Worm (Caenorhabditis elegans): ENCODE measurements around the gene T12B5.15.
A peak's percentile ranks its signal among the peaks of the same experiment; 100 is the strongest.

Gene T12B5.15

ce11 chrIII:981960-982359 lies 27.5 kb upstream of the T12B5.15 start:
- TF ChIP-seq F22D6.2 (tag; optimal IDR thresholded peaks at IDR 0.05) (no peak), hmg-1.2 (GFP tag; IDR thresholded peaks at IDR 0.05) (peak; percentile 80), nfyb-1 (GFP tag; IDR thresholded peaks at IDR 0.05) (0 out of 2 replicates have a peak, but pooled peaks have one; percentile 7)

- TF ChIP-seq madf-6 (GFP tag; IDR thresholded peaks at IDR 0.05) (no peak), mel-28 (tag; optimal IDR thresholded peaks at IDR 0.05; ENCODE audit: borderline replicate concordance) (no peak), tbp1 (GFP tag; optimal IDR thresholded peaks at IDR 0.05) (peak; percentile 53), egrh-3 (GFP tag; IDR thresholded peaks at IDR 0.05) (peak; percentile 52; the same call in 1 of the 2 replicates), Y53G8AR.9 (GFP tag; conservative IDR thresholded peaks at IDR 0.05) (no peak), nfya-2 (GFP tag; IDR thresholded peaks at IDR 0.05) (no peak), nhr-80 (tag; optimal IDR thresholded peaks at IDR 0.05) (no peak), dox-1 (GFP tag; IDR thresholded peaks at IDR 0.05) (peak; percentile 58), zfh-2 (GFP tag; conservative IDR thresholded peaks at IDR 0.05) (peak; percentile 83), athp-1 (tag; optimal IDR thresholded peaks at IDR 0.05) (no peak), dpl-1 (GFP tag; optimal IDR thresholded peaks at IDR 0.05) (no peak), rpc-1 (optimal IDR thresholded peaks at IDR 0.05) (no peak), rpc-1 (tag; optimal IDR thresholded peaks at IDR 0.05) (peak; percentile 38), B0261.1 (tag; optimal IDR thresholded peaks at IDR 0.05) (peak; percentile 27), F23B12.7 (tag; optimal IDR thresholded peaks at IDR 0.05; ENCODE audit: insufficient read depth) (no peak), snpc-3.4 (tag; optimal IDR thresholded peaks at IDR 0.05) (no peak)
Measured at ce11 chrIII:978889-979288, 24.4 kb upstream of the T12B5.15 start.

- TF ChIP-seq sdz-38 (tag; optimal IDR thresholded peaks at IDR 0.05) (no peak), ztf-22 (GFP tag; optimal IDR thresholded peaks at IDR 0.05) (no peak), attf-5 (GFP tag; optimal IDR thresholded peaks at IDR 0.05) (no peak), egrh-3 (GFP tag; IDR thresholded peaks at IDR 0.05) (peak; percentile 56; the same call in 1 of the 2 replicates), die-1 (tag; optimal IDR thresholded peaks at IDR 0.05) (no peak), pbrm-1 (GFP tag; IDR thresholded peaks at IDR 0.05) (0 out of 2 replicates have a peak, but pooled peaks have one; percentile 18), nhr-120 (GFP tag; IDR thresholded peaks at IDR 0.05) (no peak), ceh-27 (GFP tag; optimal IDR thresholded peaks at IDR 0.05) (no peak), ztf-25 (GFP tag; IDR thresholded peaks at IDR 0.05) (no peak), Y53F4B.3 (GFP tag; IDR thresholded peaks at IDR 0.05) (no peak), B0035.1 (tag; optimal IDR thresholded peaks at IDR 0.05) (no peak), rpc-1 (optimal IDR thresholded peaks at IDR 0.05) (no peak), rpc-1 (tag; optimal IDR thresholded peaks at IDR 0.05) (no peak), snpc-1.1 (tag; optimal IDR thresholded peaks at IDR 0.05; ENCODE audit: insufficient read depth) (peak; percentile 43), madf-3 (GFP tag; IDR thresholded peaks at IDR 0.05) (0 out of 2 replicates have a peak, but pooled peaks have one; percentile 13), rcor-1 (GFP tag; IDR thresholded peaks at IDR 0.05) (no peak), lsl-1 (GFP tag; optimal IDR thresholded peaks at IDR 0.05) (no peak), dpl-1 (GFP tag; optimal IDR thresholded peaks at IDR 0.05) (no peak), madf-8 (GFP tag; conservative IDR thresholded peaks at IDR 0.05) (no peak), zfh-2 (GFP tag; conservative IDR thresholded peaks at IDR 0.05) (peak; percentile 84), snpc-4 (GFP tag; optimal IDR thresholded peaks at IDR 0.05) (no peak), snpc-4 (tag; optimal IDR thresholded peaks at IDR 0.05) (peak in 1 of 4 experiments; percentile 86), hmg-1.2 (GFP tag; IDR thresholded peaks at IDR 0.05) (0 out of 2 replicates have a peak, but pooled peaks have one; percentile 24), hsf-1 (GFP tag; IDR thresholded peaks at IDR 0.05) (no peak), F39B2.1 (GFP tag; IDR thresholded peaks at IDR 0.05) (no peak), ama-1 (optimal IDR thresholded peaks at IDR 0.05) (no peak), ama-1 (GFP tag; optimal IDR thresholded peaks at IDR 0.05) (no peak), ccch-3 (GFP tag; optimal IDR thresholded peaks at IDR 0.05) (no peak), F23B12.7 (tag; optimal IDR thresholded peaks at IDR 0.05; ENCODE audit: insufficient read depth) (no peak), lin-26 (GFP tag; IDR thresholded peaks at IDR 0.05) (no peak), him-1 (tag; optimal IDR thresholded peaks at IDR 0.05) (no peak), nfyb-1 (GFP tag; IDR thresholded peaks at IDR 0.05) (no peak), sea-2 (GFP tag; IDR thresholded peaks at IDR 0.05) (no peak)
Measured at ce11 chrIII:970928-971327, 16.5 kb upstream of the T12B5.15 start.

Data from whole organism, young adult.